Worm (Caenorhabditis elegans): ENCODE results near the gene fbxb-47.

DNA sequence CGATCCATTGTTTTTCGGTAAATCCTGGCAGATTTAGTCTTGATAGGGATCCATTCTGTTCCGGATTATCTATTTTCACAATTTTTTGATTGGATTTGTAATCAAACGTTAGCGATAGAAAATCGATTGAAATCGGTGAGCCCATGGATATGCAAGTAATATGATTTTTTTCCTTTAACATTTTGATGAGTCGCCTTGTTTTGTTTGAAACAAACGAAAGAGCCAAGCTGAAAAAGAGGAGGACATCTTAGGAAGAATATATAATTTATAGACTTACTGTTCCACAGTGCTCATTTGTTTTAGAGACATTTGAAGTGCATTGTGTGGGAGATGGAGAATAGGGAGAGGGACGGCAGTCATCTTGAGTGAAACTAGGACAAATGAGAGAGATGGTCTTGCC is 14.4 kb downstream of the fbxb-47 start, which contains the start of the genes fbxb-18 and fbxb-19:
- TF ChIP-seq lin-13 (tag; optimal IDR thresholded peaks at IDR 0.05), result no peak
- TF ChIP-seq lin-32 (GFP tag; optimal IDR thresholded peaks at IDR 0.05), result no peak
- no peak for TF ChIP-seq nhr-28 (tag; optimal IDR thresholded peaks at IDR 0.05)
- no peak for TF ChIP-seq unc-62 (GFP tag; optimal IDR thresholded peaks at IDR 0.05)
- no peak for TF ChIP-seq unc-120 (tag; optimal IDR thresholded peaks at IDR 0.05; ENCODE audit: poor library complexity, severe bottlenecking)
